ENCODE assay signal across 1 fruit fly cellular context in the genomic region with DNA sequence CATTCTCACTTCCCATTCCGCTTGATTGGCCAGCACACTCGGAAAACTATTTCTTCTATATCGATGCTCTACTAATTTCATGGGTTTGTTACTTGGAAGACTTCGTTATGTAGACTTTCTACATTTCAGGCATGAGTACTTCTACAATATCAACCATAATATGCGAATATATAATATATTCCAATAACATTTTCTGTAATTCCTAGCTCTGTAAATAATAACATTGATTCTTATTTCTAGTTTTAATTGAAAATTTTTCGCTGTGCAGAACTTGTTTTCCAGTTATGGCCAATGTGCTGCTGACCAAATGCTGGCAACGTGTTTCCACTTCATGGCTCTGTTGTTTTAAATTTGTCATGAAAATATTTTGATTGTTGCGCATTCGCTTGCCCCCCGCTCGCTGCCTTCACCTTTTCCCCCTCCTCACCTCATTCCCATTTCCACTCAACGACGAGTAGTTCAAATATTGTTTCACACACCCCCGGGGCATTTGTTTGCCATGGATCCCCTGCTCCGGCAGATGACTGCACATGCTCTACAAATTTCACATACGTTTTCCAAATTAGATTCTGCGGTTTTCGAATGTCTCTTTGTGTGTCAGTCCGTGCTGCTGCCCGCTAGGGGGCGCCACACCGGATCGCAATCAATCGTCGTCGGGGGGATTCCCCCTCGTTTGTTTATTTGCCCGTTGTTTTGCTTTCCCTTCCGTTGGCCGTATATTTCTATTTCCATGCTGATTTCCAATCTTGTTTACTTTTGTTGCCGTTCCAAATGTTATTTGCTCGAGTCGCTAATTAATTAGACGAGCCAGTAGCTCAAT.
TF ChIP-seq lines count a peak whose summit lies in the region.

No protein-coding gene starts in this region.

TF ChIP-seq in whole organism, embryonic, 481 proteins besides CTCF, POLR2A, EP300 and RAD21 (continued from another document):
- TF ChIP-seq prd (optimal IDR thresholded peaks at IDR 0.05; lab: Kevin White, UChicago) (no peak), prd (GFP tag; IDR thresholded peaks at IDR 0.05; lab: Robert Waterston, UW) (0 out of 3 replicates have a peak, but pooled peaks have one; percentile 10), run (tag; optimal IDR thresholded peaks at IDR 0.05; lab: Kevin White, UChicago) (peak; percentile 53), btn (GFP tag; optimal IDR thresholded peaks at IDR 0.05; lab: Kevin White, UChicago) (peak; percentile 9), CoRest (tag; optimal IDR thresholded peaks at IDR 0.05; lab: Kevin White, UChicago) (no peak), Kr (GFP tag; optimal IDR thresholded peaks at IDR 0.05; lab: Kevin White, UChicago) (no peak), D19A (tag; optimal IDR thresholded peaks at IDR 0.05; lab: Kevin White, UChicago) (peak; percentile 16), sim (GFP tag; IDR thresholded peaks at IDR 0.05; lab: Robert Waterston, UW) (peak; percentile 38; the same call in 1 of the 2 replicates), CG12236 (GFP tag; optimal IDR thresholded peaks at IDR 0.05; lab: Kevin White, UChicago) (no peak), dmrt99B (tag; optimal IDR thresholded peaks at IDR 0.05; lab: Kevin White, UChicago) (peak; percentile 3), Dref (GFP tag; IDR thresholded peaks at IDR 0.05; lab: Robert Waterston, UW) (no peak), E2f1 (GFP tag; IDR thresholded peaks at IDR 0.05; lab: Robert Waterston, UW) (peak; percentile 40; the same call in 1 of the 2 replicates), Sox102F (GFP tag; optimal IDR thresholded peaks at IDR 0.05; lab: Kevin White, UChicago) (peak; percentile 25), CG1603 (tag; optimal IDR thresholded peaks at IDR 0.05; lab: Kevin White, UChicago) (peak; percentile 16), CG1024 (GFP tag; IDR thresholded peaks at IDR 0.05; lab: Robert Waterston, UW) (no peak), CG9817 (tag; optimal IDR thresholded peaks at IDR 0.05; lab: Kevin White, UChicago) (no peak), crol (GFP tag; IDR thresholded peaks at IDR 0.05; lab: Robert Waterston, UW) (peak; percentile 83), tx (GFP tag; optimal IDR thresholded peaks at IDR 0.05; lab: Kevin White, UChicago) (no peak), knrl (GFP tag; IDR thresholded peaks at IDR 0.05; lab: Robert Waterston, UW; ENCODE audit: partially characterized antibody) (no peak), CG17912 (GFP tag; optimal IDR thresholded peaks at IDR 0.05; lab: Kevin White, UChicago) (no peak), ara (GFP tag; IDR thresholded peaks at IDR 0.05; lab: Robert Waterston, UW) (peak; percentile 60), Opbp (GFP tag; IDR thresholded peaks at IDR 0.05; lab: Robert Waterston, UW; ENCODE audit: partially characterized antibody) (0 out of 3 replicates have a peak, but pooled peaks have one; percentile 26), hkb (optimal IDR thresholded peaks at IDR 0.05; lab: Kevin White, UChicago) (no peak), hkb (GFP tag; IDR thresholded peaks at IDR 0.05; lab: Robert Waterston, UW) (0 out of 2 replicates have a peak, but pooled peaks have one; percentile 33), stwl (tag; optimal IDR thresholded peaks at IDR 0.05; lab: Kevin White, UChicago) (peak; percentile 37), ewg (GFP tag; optimal IDR thresholded peaks at IDR 0.05; lab: Kevin White, UChicago) (no peak), CG12391 (tag; optimal IDR thresholded peaks at IDR 0.05; lab: Kevin White, UChicago) (no peak), Mes4 (GFP tag; optimal IDR thresholded peaks at IDR 0.05; lab: Kevin White, UChicago) (peak; percentile 18), CG43689 (GFP tag; IDR thresholded peaks at IDR 0.05; lab: Robert Waterston, UW) (0 out of 2 replicates have a peak, but pooled peaks have one; percentile 12), caup (GFP tag; optimal IDR thresholded peaks at IDR 0.05; lab: Kevin White, UChicago; ENCODE audit: severe bottlenecking) (no peak), odd (GFP tag; optimal IDR thresholded peaks at IDR 0.05; lab: Kevin White, UChicago) (peak; percentile 22), CG6689 (GFP tag; IDR thresholded peaks at IDR 0.05; lab: Robert Waterston, UW) (no peak), ken (GFP tag; IDR thresholded peaks at IDR 0.05; lab: Robert Waterston, UW) (0 out of 3 replicates have a peak, but pooled peaks have one; percentile 37), gem (tag; optimal IDR thresholded peaks at IDR 0.05; lab: Kevin White, UChicago) (peak; percentile 27), Ravus (GFP tag; IDR thresholded peaks at IDR 0.05; lab: Robert Waterston, UW) (no peak), slbo (GFP tag; IDR thresholded peaks at IDR 0.05; lab: Robert Waterston, UW) (no peak)
